Worm (Caenorhabditis elegans) whole organism, young adult: ENCODE data around the gene ttn-1.

Experiments
- B0336.3 ChIP-seq: fragments of 200-800 bp; sonication (Bioruptor generic); IDR thresholded peaks from 2 replicates; pipeline ENCODE4 v1.3.6; 2022; ENCODE audit warnings: missing genetic modification characterization, missing compliant biosample characterization
- D2030.7 ChIP-seq: fragments of 200-800 bp; sonication (Bioruptor generic); IDR thresholded peaks from 2 replicates; pipeline ENCODE4 v1.3.6; 2022; ENCODE audit warnings: missing genetic modification reagents, missing genetic modification characterization, missing compliant biosample characterization
- F22D6.2 ChIP-seq: sonication (generic microtip); optimal IDR thresholded peaks from 2 replicates; lab custom pipeline; 2016; ENCODE audit warnings: mild to moderate bottlenecking, missing genetic modification characterization, missing compliant biosample characterization
- F39B2.1 ChIP-seq: fragments of 200-800 bp; sonication (Bioruptor generic); IDR thresholded peaks from 2 replicates; pipeline ENCODE4 v1.3.6; 2022; ENCODE audit warnings: missing genetic modification reagents, missing genetic modification characterization, missing compliant biosample characterization
- F57A8.1 ChIP-seq: fragments of 200-800 bp; sonication (Bioruptor generic); optimal IDR thresholded peaks from 2 replicates; lab custom pipeline; 2018; ENCODE audit warnings: mild to moderate bottlenecking, missing genetic modification characterization, moderate library complexity, missing compliant biosample characterization
- K12H6.12 ChIP-seq: fragments of 200-800 bp; sonication (Bioruptor generic); optimal IDR thresholded peaks from 2 replicates; lab custom pipeline; 2018; ENCODE audit warnings: mild to moderate bottlenecking, missing genetic modification characterization, missing compliant biosample characterization
- T26A5.8 ChIP-seq: sonication (generic microtip); optimal IDR thresholded peaks from 2 replicates; lab custom pipeline; 2016; ENCODE audit warnings: missing genetic modification characterization, missing compliant biosample characterization
- Y67H2A.10 ChIP-seq: fragments of 200-800 bp; sonication (Bioruptor generic); conservative IDR thresholded peaks from 2 replicates; pipeline ENCODE4 v1.3.6; 2022; ENCODE audit warnings: missing genetic modification reagents, missing genetic modification characterization, missing compliant biosample characterization
- Y95B8A.8 ChIP-seq: fragments of 200-800 bp; sonication (Bioruptor generic); IDR thresholded peaks from 2 replicates; pipeline ENCODE4 v1.3.6; 2022; ENCODE audit warnings: missing genetic modification reagents, missing genetic modification characterization, missing compliant biosample characterization
- ZK185.1 ChIP-seq: sonication (generic microtip); optimal IDR thresholded peaks from 2 replicates; lab custom pipeline; 2016; ENCODE audit warnings: mild to moderate bottlenecking, missing genetic modification characterization, missing compliant biosample characterization; ENCODE audit not compliant: poor library complexity, severe bottlenecking
- aptf-3 ChIP-seq: fragments of 200-800 bp; sonication (Bioruptor generic); IDR thresholded peaks from 2 replicates; pipeline ENCODE4 v1.3.6; 2022; ENCODE audit warnings: missing genetic modification characterization, missing compliant biosample characterization
- atf-7 ChIP-seq: sonication (generic microtip); optimal IDR thresholded peaks from 2 replicates; lab custom pipeline; 2017; ENCODE audit warnings: mild to moderate bottlenecking, missing genetic modification characterization, missing compliant biosample characterization
- attf-5 ChIP-seq: fragments of 200-800 bp; sonication (Bioruptor generic); optimal IDR thresholded peaks from 2 replicates; lab custom pipeline; 2018; ENCODE audit warnings: mild to moderate bottlenecking, missing genetic modification characterization, missing compliant biosample characterization
- cebp-1 ChIP-seq, 2 experiments: fragments of 200-800 bp in 1 of 2; sonication (Bioruptor generic) in 1 of 2; sonication (generic microtip) in 1 of 2; IDR thresholded peaks in 1 of 2; optimal IDR thresholded peaks in 1 of 2; 2 replicates each; pipeline versions ENCODE4 v1.3.6 to Lab custom; 2017 to 2022; ENCODE audit warnings: missing compliant biosample characterization in 2 of 2, missing genetic modification characterization in 2 of 2, mild to moderate bottlenecking in 1 of 2, missing genetic modification reagents in 1 of 2, moderate library complexity in 1 of 2
- ceh-27 ChIP-seq: fragments of 200-800 bp; sonication (Bioruptor generic); optimal IDR thresholded peaks from 2 replicates; lab custom pipeline; 2018; ENCODE audit warnings: mild to moderate bottlenecking, missing genetic modification characterization, moderate library complexity, missing compliant biosample characterization
- die-1 ChIP-seq: sonication (generic microtip); optimal IDR thresholded peaks from 2 replicates; lab custom pipeline; 2016; ENCODE audit warnings: missing genotype, mild to moderate bottlenecking, missing genetic modification characterization, missing compliant biosample characterization
- egl-18 ChIP-seq: fragments of 200-800 bp; sonication (Bioruptor generic); IDR thresholded peaks from 2 replicates; pipeline ENCODE4 v1.3.6; 2022; ENCODE audit warnings: missing genetic modification reagents, missing genetic modification characterization, missing compliant biosample characterization
- egl-44 ChIP-seq: fragments of 200-800 bp; sonication (Bioruptor generic); IDR thresholded peaks from 2 replicates; pipeline ENCODE4 v1.3.6; 2022; ENCODE audit warnings: missing genetic modification reagents, missing genetic modification characterization, missing compliant biosample characterization
- ekl-4 ChIP-seq: fragments of 200-800 bp; sonication (Bioruptor generic); IDR thresholded peaks from 2 replicates; pipeline ENCODE4 v1.3.6; 2022; ENCODE audit warnings: missing genetic modification reagents, missing genetic modification characterization, missing compliant biosample characterization
- ets-4 ChIP-seq: fragments of 200-800 bp; sonication (Bioruptor generic); optimal IDR thresholded peaks from 2 replicates; lab custom pipeline; 2018; ENCODE audit warnings: mild to moderate bottlenecking, missing genetic modification characterization, missing compliant biosample characterization
- hlh-26 ChIP-seq: fragments of 200-800 bp; sonication (Bioruptor generic); conservative IDR thresholded peaks from 2 replicates; pipeline ENCODE4 v1.3.6; 2022; ENCODE audit warnings: missing genetic modification reagents, missing genetic modification characterization, missing compliant biosample characterization
- hmg-1.2 ChIP-seq: fragments of 200-800 bp; sonication (Bioruptor generic); IDR thresholded peaks from 2 replicates; pipeline ENCODE4 v1.3.6; 2022; ENCODE audit warnings: missing genetic modification reagents, missing genetic modification characterization, missing compliant biosample characterization
- let-607 ChIP-seq, 2 experiments: fragments of 200-800 bp in 1 of 2; sonication (Bioruptor generic) in 1 of 2; sonication (generic microtip) in 1 of 2; optimal IDR thresholded peaks; 2 replicates each; lab custom pipeline; 2016 to 2018; ENCODE audit warnings: mild to moderate bottlenecking in 2 of 2, missing compliant biosample characterization in 2 of 2, missing genetic modification characterization in 2 of 2, moderate library complexity in 2 of 2, missing genotype in 1 of 2
- lin-26 ChIP-seq: fragments of 200-800 bp; sonication (Bioruptor generic); IDR thresholded peaks from 2 replicates; pipeline ENCODE4 v1.3.6; 2022; ENCODE audit warnings: missing genetic modification reagents, missing genetic modification characterization, missing compliant biosample characterization
- lin-54 ChIP-seq: fragments of 200-800 bp; sonication (Bioruptor generic); optimal IDR thresholded peaks from 2 replicates; lab custom pipeline; 2018; ENCODE audit warnings: mild to moderate bottlenecking, missing genetic modification characterization, missing compliant biosample characterization
- lir-1 ChIP-seq: fragments of 200-800 bp; sonication (Bioruptor generic); conservative IDR thresholded peaks from 2 replicates; pipeline ENCODE4 v1.3.6; 2022; ENCODE audit warnings: missing genetic modification reagents, missing genetic modification characterization, missing compliant biosample characterization
- madf-10 ChIP-seq: sonication (generic microtip); optimal IDR thresholded peaks from 2 replicates; lab custom pipeline; 2016; ENCODE audit warnings: mild to moderate bottlenecking, missing genetic modification characterization, missing compliant biosample characterization
- madf-8 ChIP-seq: fragments of 200-800 bp; sonication (Bioruptor generic); conservative IDR thresholded peaks from 2 replicates; pipeline ENCODE4 v1.3.6; 2022; ENCODE audit warnings: missing genetic modification reagents, missing genetic modification characterization, missing compliant biosample characterization
- mel-28 ChIP-seq: sonication (generic microtip); optimal IDR thresholded peaks from 2 replicates; lab custom pipeline; 2016; ENCODE audit warnings: borderline replicate concordance, mild to moderate bottlenecking, missing genetic modification characterization, missing compliant biosample characterization
- mxl-1 ChIP-seq: sonication (generic microtip); optimal IDR thresholded peaks from 2 replicates; lab custom pipeline; 2016; ENCODE audit warnings: missing genetic modification characterization, missing compliant biosample characterization
- nfya-1 ChIP-seq: sonication (generic microtip); optimal IDR thresholded peaks from 2 replicates; lab custom pipeline; 2017; ENCODE audit warnings: antibody characterized with exemption, missing compliant biosample characterization, missing genetic modification characterization, borderline replicate concordance; ENCODE audit not compliant: insufficient read depth
- nfyb-1 ChIP-seq: fragments of 200-800 bp; sonication (Bioruptor generic); IDR thresholded peaks from 2 replicates; pipeline ENCODE4 v1.3.6; 2022; ENCODE audit warnings: missing genetic modification reagents, missing genetic modification characterization, missing compliant biosample characterization
- nhr-80 ChIP-seq: sonication (generic microtip); optimal IDR thresholded peaks from 2 replicates; lab custom pipeline; 2016; ENCODE audit warnings: missing genetic modification characterization, missing compliant biosample characterization
- rcor-1 ChIP-seq: fragments of 200-800 bp; sonication (Bioruptor generic); IDR thresholded peaks from 2 replicates; pipeline ENCODE4 v1.3.6; 2022; ENCODE audit warnings: missing genetic modification reagents, missing genetic modification characterization, missing compliant biosample characterization
- repo-1 ChIP-seq: sonication (generic microtip); optimal IDR thresholded peaks from 2 replicates; lab custom pipeline; 2017; ENCODE audit warnings: mild to moderate bottlenecking, missing genetic modification characterization, missing compliant biosample characterization
- rpc-1 ChIP-seq, 2 experiments: fragments of 150-350 bp in 1 of 2; sonication (generic microtip) in 1 of 2; optimal IDR thresholded peaks; 2 replicates each; lab custom pipeline; 2014 to 2018; ENCODE audit warnings: missing biosample characterization in 1 of 2, missing genetic modification characterization in 1 of 2, missing genetic modification reagents in 1 of 2, missing genotype in 1 of 2
- snpc-1.3 ChIP-seq: sonication (generic microtip); optimal IDR thresholded peaks from 2 replicates; lab custom pipeline; 2017; ENCODE audit warnings: missing genetic modification characterization, mild to moderate bottlenecking, missing compliant biosample characterization, antibody characterized with exemption, moderate library complexity, missing genotype, missing genetic modification reagents; ENCODE audit not compliant: insufficient read depth
- snpc-3.4 ChIP-seq: sonication (generic microtip); optimal IDR thresholded peaks from 2 replicates; lab custom pipeline; 2017; ENCODE audit warnings: missing genetic modification characterization, mild to moderate bottlenecking, missing compliant biosample characterization, antibody characterized with exemption, moderate library complexity, missing genotype, missing genetic modification reagents
- somi-1 ChIP-seq: fragments of 200-800 bp; sonication (Bioruptor generic); optimal IDR thresholded peaks from 2 replicates; lab custom pipeline; 2018; ENCODE audit warnings: mild to moderate bottlenecking, missing genetic modification characterization, missing compliant biosample characterization
- tbp1 ChIP-seq: fragments of 200-800 bp; sonication (Bioruptor generic); optimal IDR thresholded peaks from 2 replicates; lab custom pipeline; 2018; ENCODE audit warnings: mild to moderate bottlenecking, missing genetic modification characterization, missing compliant biosample characterization
- unc-62 ChIP-seq: fragments of 150-350 bp; optimal IDR thresholded peaks from 2 replicates; lab custom pipeline; 2014; ENCODE audit warnings: missing biosample characterization, missing genetic modification reagents, missing genetic modification characterization
- zfh-2 ChIP-seq: fragments of 200-800 bp; sonication (Bioruptor generic); conservative IDR thresholded peaks from 2 replicates; pipeline ENCODE4 v1.3.6; 2022; ENCODE audit warnings: missing genetic modification reagents, missing genetic modification characterization, missing compliant biosample characterization
- zim-3 ChIP-seq: sonication (generic microtip); optimal IDR thresholded peaks from 2 replicates; lab custom pipeline; 2017; ENCODE audit warnings: mild to moderate bottlenecking, missing genetic modification characterization, moderate library complexity, missing compliant biosample characterization
- ztf-18 ChIP-seq: sonication (generic microtip); optimal IDR thresholded peaks from 2 replicates; lab custom pipeline; 2016; ENCODE audit warnings: missing genotype, mild to moderate bottlenecking, missing genetic modification characterization, missing compliant biosample characterization

ttn-1 gene

ce11 chrV:6100492-6101004 is 101.9 kb downstream of the ttn-1 start, which contains the start of gene crt-1 (continued):
- peak; percentile 78 for TF ChIP-seq attf-5
- no peak for TF ChIP-seq unc-62 (GFP tag; lab: Kevin White, UChicago)
- TF ChIP-seq rpc-1 (optimal IDR thresholded peaks at IDR 0.05; lab: Kevin White, UChicago): no peak
- no peak for TF ChIP-seq rpc-1 (tag; optimal IDR thresholded peaks at IDR 0.05; lab: Kevin White, UChicago)
- peak; percentile 66 for TF ChIP-seq madf-10 (tag; lab: Kevin White, UChicago)
- no peak for TF ChIP-seq mel-28 (tag; lab: Kevin White, UChicago)
- TF ChIP-seq zfh-2 (GFP tag; lab: Robert Waterston, UW): peak; percentile 99
- peak; percentile 62 for TF ChIP-seq F22D6.2
- TF ChIP-seq B0336.3 (GFP tag; lab: Robert Waterston, UW): peak; percentile 90
- peak; percentile 80 for TF ChIP-seq ekl-4 (GFP tag; lab: Robert Waterston, UW)
- peak; percentile 82 for TF ChIP-seq somi-1 (GFP tag; lab: Kevin White, UChicago)
- peak; percentile 89 for TF ChIP-seq ceh-27 (GFP tag; lab: Kevin White, UChicago)
- TF ChIP-seq ets-4 (GFP tag; lab: Kevin White, UChicago): peak; percentile 87
- TF ChIP-seq repo-1 (tag; lab: Kevin White, UChicago): peak; percentile 44
- TF ChIP-seq nfyb-1 (GFP tag; lab: Robert Waterston, UW): peak; percentile 100
- no peak for TF ChIP-seq F39B2.1 (GFP tag; lab: Robert Waterston, UW)
- peak; percentile 98 to 99 for TF ChIP-seq let-607 (tag; optimal IDR thresholded peaks at IDR 0.05; lab: Kevin White, UChicago)
- peak; percentile 79 for TF ChIP-seq ztf-18
- peak; percentile 88 for TF ChIP-seq K12H6.12 (tag; lab: Kevin White, UChicago)
- TF ChIP-seq nfya-1 (tag; lab: Kevin White, UChicago): no peak
- no peak for TF ChIP-seq Y67H2A.10 (GFP tag; lab: Robert Waterston, UW)
- TF ChIP-seq zim-3 (tag; lab: Kevin White, UChicago): no peak
- TF ChIP-seq atf-7 (tag; lab: Kevin White, UChicago): peak; percentile 73
- 0 out of 2 replicates have a peak, but pooled peaks have one; percentile 52 for TF ChIP-seq aptf-3 (GFP tag; lab: Robert Waterston, UW)
- TF ChIP-seq nhr-80: peak; percentile 89
- TF ChIP-seq rcor-1 (GFP tag; lab: Robert Waterston, UW): peak; percentile 73
- TF ChIP-seq egl-44 (GFP tag; lab: Robert Waterston, UW): no peak
- peak; percentile 81 for TF ChIP-seq ZK185.1 (tag; lab: Kevin White, UChicago)
- TF ChIP-seq hlh-26: no peak
- peak; percentile 86 for TF ChIP-seq lin-54
- TF ChIP-seq, all 124 proteins: peak for 52

DNA sequence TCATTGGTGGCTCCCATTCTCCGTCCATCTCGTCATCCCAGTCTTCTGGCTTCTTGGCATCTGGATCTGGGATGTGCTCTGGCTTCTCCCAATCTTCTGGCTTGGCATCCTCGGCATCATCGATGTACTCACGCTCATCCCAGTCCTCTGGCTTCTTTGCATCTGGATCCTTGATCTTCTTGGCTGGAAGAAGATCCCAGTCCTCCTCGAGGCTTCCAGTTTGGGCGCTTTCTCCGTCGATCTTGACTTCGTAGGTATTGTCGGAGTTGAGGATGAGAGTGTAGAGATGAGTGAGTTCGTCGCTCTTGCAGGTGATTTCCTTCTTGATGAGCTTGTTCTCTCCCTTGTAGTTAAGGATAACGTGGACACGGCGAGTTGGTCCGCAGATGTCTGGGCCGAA is 102.8 kb downstream of the ttn-1 start:
- TF ChIP-seq Y67H2A.10 (GFP tag; lab: Robert Waterston, UW) (no peak), lin-26 (GFP tag; lab: Robert Waterston, UW) (0 out of 2 replicates have a peak, but pooled peaks have one; percentile 38), hmg-1.2 (0 out of 2 replicates have a peak, but pooled peaks have one; percentile 9), F57A8.1 (no peak)

ce11 chrV:6098755-6099155 is 103.7 kb downstream of the ttn-1 start:
- TF ChIP-seq mxl-1 (peak; percentile 32), madf-8 (0 out of 2 replicates have a peak, but pooled peaks have one; percentile 7), egl-18 (GFP tag; lab: Robert Waterston, UW) (no peak), snpc-3.4 (tag; lab: Kevin White, UChicago) (peak; percentile 51), cebp-1 (GFP tag; IDR thresholded peaks at IDR 0.05; lab: Robert Waterston, UW) (no peak), cebp-1 (tag; optimal IDR thresholded peaks at IDR 0.05; lab: Kevin White, UChicago) (peak; percentile 9), Y95B8A.8 (peak; percentile 38; the same call in 1 of the 2 replicates), snpc-1.3 (tag; lab: Kevin White, UChicago) (no peak), D2030.7 (GFP tag; lab: Robert Waterston, UW) (peak; percentile 54; the same call in 1 of the 2 replicates), somi-1 (GFP tag; lab: Kevin White, UChicago) (no peak), Y67H2A.10 (GFP tag; lab: Robert Waterston, UW) (no peak), die-1 (tag; lab: Kevin White, UChicago) (peak; percentile 42), lir-1 (no peak), tbp1 (GFP tag; lab: Kevin White, UChicago) (peak; percentile 8), T26A5.8 (no peak), F22D6.2 (no peak)
